Fruit fly (Drosophila melanogaster): ENCODE results near the gene CG5282.
A peak's percentile ranks its signal among the peaks of the same experiment; 100 is the strongest.

DNA sequence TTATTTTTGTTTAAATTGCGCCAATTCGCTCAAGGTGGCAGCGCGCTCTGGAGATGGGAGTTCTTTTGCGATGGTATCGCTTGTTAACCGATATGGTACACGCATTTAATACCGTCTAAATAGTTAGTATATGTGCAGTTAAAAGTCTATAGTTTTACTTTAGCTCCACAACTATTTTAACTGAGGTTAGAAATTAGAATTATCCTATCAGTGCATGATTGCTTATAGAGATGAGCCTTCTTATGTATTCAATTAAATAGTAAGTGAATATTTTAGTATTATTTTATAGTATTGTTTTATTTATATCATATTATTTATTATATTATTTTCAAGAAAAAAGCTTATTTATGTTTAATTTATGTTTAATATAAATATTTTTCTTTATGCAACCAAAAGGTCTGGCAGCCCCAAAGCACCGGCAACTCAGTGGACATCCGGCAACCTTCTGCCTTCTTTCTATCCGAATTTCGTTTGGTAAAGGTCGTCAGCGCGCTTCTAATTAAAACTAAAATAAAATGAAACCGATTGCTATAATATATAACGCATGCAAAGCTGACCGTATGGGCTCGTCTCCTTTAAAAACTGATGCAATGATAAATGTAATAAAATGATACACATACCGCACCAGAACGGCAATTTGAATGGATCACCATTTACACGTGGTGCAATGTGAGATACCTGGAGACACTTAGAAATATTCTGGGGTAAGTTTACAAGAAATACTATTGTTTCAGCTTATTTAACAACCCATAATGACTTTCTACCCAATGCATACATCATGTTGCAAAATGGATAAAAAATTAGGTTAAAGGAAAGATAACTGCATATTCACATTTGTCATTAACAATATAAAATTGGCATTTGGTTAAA lies 27.2 kb upstream of the CG5282 start, which contains the start of gene CG5199:
- TF ChIP-seq odd (GFP tag; optimal IDR thresholded peaks at IDR 0.05) (peak; percentile 48), CG2889 (GFP tag; IDR thresholded peaks at IDR 0.05) (no peak; the same call in 2 of the 3 replicates), CG14014 (GFP tag; IDR thresholded peaks at IDR 0.05) (no peak), CG12391 (tag; optimal IDR thresholded peaks at IDR 0.05) (peak; percentile 80), Med (GFP tag) (peak; percentile 56), CG15514 (GFP tag; optimal IDR thresholded peaks at IDR 0.05) (peak; percentile 53), NfI (GFP tag; optimal IDR thresholded peaks at IDR 0.05) (peak; percentile 54), h (optimal IDR thresholded peaks at IDR 0.05) (no peak), ttk (GFP tag; IDR thresholded peaks at IDR 0.05) (peak; percentile 59; the same call in 1 of the 2 replicates), CG7839 (tag; optimal IDR thresholded peaks at IDR 0.05) (peak; percentile 58), CG12299 (tag; optimal IDR thresholded peaks at IDR 0.05) (peak; percentile 45)

Data from whole organism, embryonic.